Fruit fly (Drosophila melanogaster) whole organism, embryonic: ENCODE results near the gene Ufl1.

Source experiments
- Atf-2 ChIP-seq: fragments of 200-800 bp; sonication (Bioruptor generic); optimal IDR thresholded peaks from 2 replicates; lab custom pipeline; 2016; ENCODE audit warnings: missing biosample characterization, missing genetic modification characterization
- B-H1 ChIP-seq: fragments of 200-800 bp; sonication (Bioruptor generic); IDR thresholded peaks from 3 replicates; pipeline ENCODE4 v1.3.6; 2022; ENCODE audit warnings: missing biosample characterization, missing genetic modification characterization
- CG1024 ChIP-seq: fragments of 200-800 bp; sonication (Bioruptor generic); IDR thresholded peaks from 2 replicates; pipeline ENCODE4 v1.3.6; 2022; ENCODE audit warnings: missing biosample characterization, missing genetic modification characterization
- CG10267 ChIP-seq: fragments of 200-800 bp; sonication (Bioruptor generic); optimal IDR thresholded peaks from 2 replicates; lab custom pipeline; 2018; ENCODE audit warnings: missing biosample characterization, mild to moderate bottlenecking, missing genetic modification characterization, moderate library complexity
- CG10274 ChIP-seq: fragments of 200-800 bp; sonication (Bioruptor generic); optimal IDR thresholded peaks from 3 replicates; lab custom pipeline; 2017; ENCODE audit warnings: missing biosample characterization, mild to moderate bottlenecking, missing genetic modification characterization
- CG10565 ChIP-seq: fragments of 200-800 bp; sonication (Bioruptor generic); optimal IDR thresholded peaks from 3 replicates; lab custom pipeline; 2016; ENCODE audit warnings: missing biosample characterization, mild to moderate bottlenecking, missing genetic modification characterization
- CG11695 ChIP-seq: fragments of 200-800 bp; sonication (Bioruptor generic); IDR thresholded peaks from 3 replicates; pipeline ENCODE4 v1.3.6; 2022; ENCODE audit warnings: missing biosample characterization, missing genetic modification characterization
- CG13775 ChIP-seq: fragments of 200-800 bp; sonication (Bioruptor generic); optimal IDR thresholded peaks from 3 replicates; lab custom pipeline; 2017; ENCODE audit warnings: missing biosample characterization, mild to moderate bottlenecking, missing genetic modification characterization
- CG14667 ChIP-seq: fragments of 200-800 bp; sonication (Bioruptor generic); IDR thresholded peaks from 2 replicates; pipeline ENCODE4 v1.3.6; 2022; ENCODE audit warnings: missing biosample characterization, missing genetic modification characterization
- CG14965 ChIP-seq: fragments of 200-800 bp; sonication (Bioruptor generic); optimal IDR thresholded peaks from 2 replicates; lab custom pipeline; 2016; ENCODE audit warnings: missing biosample characterization, missing genetic modification characterization, borderline replicate concordance
- CG17359 ChIP-seq: fragments of 200-800 bp; sonication (Bioruptor generic); optimal IDR thresholded peaks from 3 replicates; lab custom pipeline; 2018; ENCODE audit warnings: missing biosample characterization, mild to moderate bottlenecking, missing genetic modification characterization, moderate library complexity
- CG18764 ChIP-seq: fragments of 200-800 bp; sonication (Bioruptor generic); optimal IDR thresholded peaks from 3 replicates; lab custom pipeline; 2016; ENCODE audit warnings: missing biosample characterization, missing genetic modification characterization
- CG2129 ChIP-seq: fragments of 200-800 bp; sonication (Bioruptor generic); IDR thresholded peaks from 2 replicates; pipeline ENCODE4 v1.3.6; 2022; ENCODE audit warnings: missing biosample characterization, missing genetic modification characterization; ENCODE audit not compliant: partially characterized antibody
- CG2678 ChIP-seq: fragments of 200-800 bp; sonication (Bioruptor generic); optimal IDR thresholded peaks from 3 replicates; lab custom pipeline; 2019; ENCODE audit warnings: missing biosample characterization, mild to moderate bottlenecking, missing genetic modification characterization, moderate library complexity
- CG2712 ChIP-seq: fragments of 200-800 bp; optimal IDR thresholded peaks from 3 replicates; lab custom pipeline; 2019; ENCODE audit warnings: missing biosample characterization, mild to moderate bottlenecking, missing genetic modification characterization, moderate library complexity
- CG4282 ChIP-seq: fragments of 200-800 bp; sonication (Bioruptor generic); optimal IDR thresholded peaks from 2 replicates; lab custom pipeline; 2016; ENCODE audit warnings: missing biosample characterization, missing genetic modification characterization
- CG6254 ChIP-seq: fragments of 200-800 bp; sonication (Bioruptor generic); optimal IDR thresholded peaks from 3 replicates; lab custom pipeline; 2017; ENCODE audit warnings: mild to moderate bottlenecking, missing biosample characterization, missing genetic modification reagents, missing genetic modification characterization
- CG6689 ChIP-seq: fragments of 200-800 bp; sonication (Bioruptor generic); IDR thresholded peaks from 2 replicates; pipeline ENCODE4 v1.3.6; 2022; ENCODE audit warnings: missing biosample characterization, missing genetic modification characterization
- CG6854 ChIP-seq: fragments of 200-800 bp; sonication (Bioruptor generic); optimal IDR thresholded peaks from 3 replicates; lab custom pipeline; 2017; ENCODE audit warnings: missing biosample characterization, mild to moderate bottlenecking, missing genetic modification characterization
- CG8089 ChIP-seq: fragments of 200-800 bp; sonication (Bioruptor generic); optimal IDR thresholded peaks from 3 replicates; lab custom pipeline; 2016; ENCODE audit warnings: missing biosample characterization, missing genetic modification characterization
- CG8281 ChIP-seq: fragments of 200-800 bp; sonication (Bioruptor generic); optimal IDR thresholded peaks from 2 replicates; lab custom pipeline; 2018; ENCODE audit warnings: missing biosample characterization, mild to moderate bottlenecking, missing genetic modification characterization, moderate library complexity
- CG9215 ChIP-seq: fragments of 200-800 bp; sonication (Bioruptor generic); IDR thresholded peaks from 2 replicates; pipeline ENCODE4 v1.3.6; 2022; ENCODE audit warnings: missing biosample characterization, missing genetic modification characterization
- D19A ChIP-seq: fragments of 200-800 bp; optimal IDR thresholded peaks from 3 replicates; lab custom pipeline; 2019; ENCODE audit warnings: missing biosample characterization, mild to moderate bottlenecking, missing genetic modification characterization, moderate library complexity
- H2.0 ChIP-seq: fragments of 200-800 bp; sonication (Bioruptor generic); IDR thresholded peaks from 2 replicates; pipeline ENCODE4 v1.3.6; 2022; ENCODE audit warnings: missing biosample characterization, missing genetic modification characterization
- HHEX ChIP-seq: fragments of 200-800 bp; sonication (Bioruptor generic); optimal IDR thresholded peaks from 3 replicates; lab custom pipeline; 2017; ENCODE audit warnings: missing biosample characterization, mild to moderate bottlenecking, missing genetic modification characterization, missing genetic modification reagents
- Hr39 ChIP-seq: fragments of >200 bp; optimal IDR thresholded peaks from 2 replicates; lab custom pipeline; 2017
- Lim3 ChIP-seq: fragments of 200-800 bp; sonication (Bioruptor generic); IDR thresholded peaks from 2 replicates; pipeline ENCODE4 v1.3.6; 2022; ENCODE audit warnings: missing biosample characterization, missing genetic modification characterization
- Meics ChIP-seq: fragments of 200-800 bp; sonication (Bioruptor generic); optimal IDR thresholded peaks from 2 replicates; lab custom pipeline; 2017; ENCODE audit warnings: missing biosample characterization, mild to moderate bottlenecking, missing genetic modification characterization
- Rx ChIP-seq: fragments of 200-800 bp; sonication (Bioruptor generic); IDR thresholded peaks from 2 replicates; pipeline ENCODE4 v1.3.6; 2022; ENCODE audit warnings: missing biosample characterization, missing genetic modification characterization
- Side ChIP-seq: fragments of 200-800 bp; sonication (Bioruptor generic); optimal IDR thresholded peaks from 2 replicates; lab custom pipeline; 2016; ENCODE audit warnings: missing biosample characterization, missing genetic modification characterization
- Six4 ChIP-seq: fragments of 200-800 bp; sonication (Bioruptor generic); optimal IDR thresholded peaks from 2 replicates; lab custom pipeline; 2016; ENCODE audit warnings: missing biosample characterization, missing genetic modification characterization
- Taf1 ChIP-seq: fragments of 200-800 bp; sonication (Bioruptor generic); IDR thresholded peaks from 2 replicates; pipeline ENCODE4 v1.3.6; 2022; ENCODE audit warnings: missing biosample characterization, missing genetic modification characterization
- Usf ChIP-seq: fragments of 200-800 bp; sonication (Bioruptor generic); optimal IDR thresholded peaks from 2 replicates; lab custom pipeline; 2017; ENCODE audit warnings: missing genotype, missing biosample characterization, missing genetic modification characterization
- Xbp1 ChIP-seq: fragments of 200-800 bp; sonication (Bioruptor generic); optimal IDR thresholded peaks from 3 replicates; lab custom pipeline; 2016; ENCODE audit warnings: missing biosample characterization, mild to moderate bottlenecking, missing genetic modification characterization
- bcd ChIP-seq: fragments of 200-800 bp; sonication (Bioruptor generic); optimal IDR thresholded peaks from 2 replicates; lab custom pipeline; 2017; ENCODE audit warnings: missing biosample characterization, mild to moderate bottlenecking, missing genetic modification characterization
- bowl ChIP-seq: fragments of 200-800 bp; sonication (Bioruptor generic); IDR thresholded peaks from 2 replicates; pipeline ENCODE4 v1.3.6; 2022; ENCODE audit warnings: missing biosample characterization, missing genetic modification characterization
- dmrt99B ChIP-seq: fragments of 200-800 bp; sonication (Bioruptor generic); optimal IDR thresholded peaks from 2 replicates; lab custom pipeline; 2018; ENCODE audit warnings: missing biosample characterization, mild to moderate bottlenecking, missing genetic modification characterization, moderate library complexity
- dpn ChIP-seq, 2 experiments: fragments of 200-800 bp; sonication (Bioruptor generic); optimal IDR thresholded peaks; 3 replicates each; lab custom pipeline; 2016; ENCODE audit warnings: missing biosample characterization in 2 of 2, missing genetic modification characterization in 2 of 2
- gt ChIP-seq: fragments of 200-800 bp; sonication (Bioruptor generic); IDR thresholded peaks from 2 replicates; pipeline ENCODE4 v1.3.6; 2022; ENCODE audit warnings: missing biosample characterization, missing genetic modification characterization
- ind ChIP-seq: fragments of 200-800 bp; sonication (Bioruptor generic); optimal IDR thresholded peaks from 3 replicates; lab custom pipeline; 2016; ENCODE audit warnings: missing biosample characterization, missing genetic modification characterization
- luna ChIP-seq: fragments of 200-800 bp; sonication (Bioruptor generic); optimal IDR thresholded peaks from 2 replicates; lab custom pipeline; 2016; ENCODE audit warnings: missing biosample characterization, missing genetic modification characterization
- mirr ChIP-seq: fragments of 200-800 bp; sonication (Bioruptor generic); optimal IDR thresholded peaks from 3 replicates; lab custom pipeline; 2018; ENCODE audit warnings: missing biosample characterization, mild to moderate bottlenecking, missing genetic modification characterization
- nerfin-1 ChIP-seq: fragments of 200-800 bp; sonication (Bioruptor generic); optimal IDR thresholded peaks from 3 replicates; lab custom pipeline; 2019; ENCODE audit warnings: missing biosample characterization, mild to moderate bottlenecking, missing genetic modification characterization, moderate library complexity
- nerfin-2 ChIP-seq: fragments of 200-800 bp; sonication (Bioruptor generic); IDR thresholded peaks from 2 replicates; pipeline ENCODE4 v1.3.6; 2022; ENCODE audit warnings: missing biosample characterization, missing genetic modification characterization; ENCODE audit not compliant: partially characterized antibody
- nom ChIP-seq: fragments of 200-800 bp; sonication (Bioruptor generic); optimal IDR thresholded peaks from 2 replicates; lab custom pipeline; 2017; ENCODE audit warnings: missing biosample characterization, missing genetic modification characterization, mild to moderate bottlenecking, moderate library complexity, missing genetic modification reagents
- pan ChIP-seq, 4 experiments: fragments of >200 bp in 3 of 4; fragments of 200-800 bp in 1 of 4; sonication (Bioruptor generic) in 1 of 4; optimal IDR thresholded peaks in 3 of 4; IDR thresholded peaks in 1 of 4; 2 replicates each; pipeline versions ENCODE4 v1.3.6 to Lab custom; 2017 to 2022; ENCODE audit warnings: missing biosample characterization in 2 of 4, missing genetic modification characterization in 2 of 4, mixed read lengths in 1 of 4
- phol ChIP-seq: fragments of 200-800 bp; sonication (Bioruptor generic); optimal IDR thresholded peaks from 3 replicates; lab custom pipeline; 2018; ENCODE audit warnings: missing biosample characterization, mild to moderate bottlenecking, missing genetic modification characterization, moderate library complexity
- wek ChIP-seq: fragments of 200-800 bp; sonication (Bioruptor generic); optimal IDR thresholded peaks from 3 replicates; lab custom pipeline; 2018; ENCODE audit warnings: missing biosample characterization, mild to moderate bottlenecking, missing genetic modification characterization, moderate library complexity

Gene Ufl1

dm6 chr3R:7086377-7087200, 12.3 kb upstream of the Ufl1 start, which contains the start of gene alphaTub84B (continued):
- peak; percentile 50 for TF ChIP-seq CG14965 (GFP tag; lab: Kevin White, UChicago)
- TF ChIP-seq D19A (tag; lab: Kevin White, UChicago) = peak; percentile 13
- peak; percentile 89 for TF ChIP-seq nom (GFP tag; lab: Kevin White, UChicago)
- peak; percentile 65 for TF ChIP-seq Side (GFP tag; lab: Kevin White, UChicago)
- no peak for TF ChIP-seq CG14667 (GFP tag; lab: Robert Waterston, UW)
- 0 out of 2 replicates have a peak, but pooled peaks have one; percentile 23 for TF ChIP-seq H2.0 (GFP tag; lab: Robert Waterston, UW)
- TF ChIP-seq CG6854 (GFP tag; lab: Kevin White, UChicago) = peak; percentile 56
- TF ChIP-seq Hr39 (lab: Kevin White, UChicago) = no peak
- TF ChIP-seq HHEX (GFP tag; lab: Kevin White, UChicago) = peak; percentile 74
- TF ChIP-seq CG10267 (tag; lab: Kevin White, UChicago) = peak; percentile 50
- peak; percentile 81 for TF ChIP-seq CG4282
- TF ChIP-seq CG10565 (GFP tag; lab: Kevin White, UChicago) = no peak
- TF ChIP-seq CG13775 (GFP tag; lab: Kevin White, UChicago) = peak; percentile 57
- TF ChIP-seq Six4 (GFP tag; lab: Kevin White, UChicago) = peak; percentile 6
- TF ChIP-seq CG2712 = peak; percentile 56
- TF ChIP-seq Usf (GFP tag; lab: Kevin White, UChicago) = no peak
- TF ChIP-seq CG17359 (tag; lab: Kevin White, UChicago) = peak; percentile 70
- TF ChIP-seq dpn (GFP tag; optimal IDR thresholded peaks at IDR 0.05; lab: Kevin White, UChicago) = peak; percentile 57 to 81
- TF ChIP-seq bcd = peak; percentile 42
- TF ChIP-seq mirr (GFP tag; lab: Kevin White, UChicago) = peak; percentile 81
- TF ChIP-seq wek (GFP tag; lab: Kevin White, UChicago) = peak; percentile 70
- peak; percentile 39 for TF ChIP-seq Rx (GFP tag; lab: Robert Waterston, UW)
- peak; percentile 55 for TF ChIP-seq Meics (GFP tag; lab: Kevin White, UChicago)
- peak; percentile 88 for TF ChIP-seq phol (tag; lab: Kevin White, UChicago)
- TF ChIP-seq CG11695 (GFP tag; lab: Robert Waterston, UW) = no peak
- peak; percentile 5 for TF ChIP-seq CG10274
- TF ChIP-seq ind (GFP tag; lab: Kevin White, UChicago) = peak; percentile 18
- TF ChIP-seq gt (GFP tag; lab: Robert Waterston, UW) = no peak
- TF ChIP-seq Xbp1 (GFP tag; lab: Kevin White, UChicago) = peak; percentile 52
- no peak for TF ChIP-seq CG2129 (GFP tag; lab: Robert Waterston, UW)
- TF ChIP-seq bowl = peak; percentile 74; the same call in 1 of the 2 replicates
- TF ChIP-seq CG9215 (GFP tag; lab: Robert Waterston, UW) = peak; percentile 32; the same call in 1 of the 2 replicates
- peak; percentile 10 for TF ChIP-seq CG18764
- TF ChIP-seq CG2678 = peak; percentile 64
- TF ChIP-seq nerfin-2 (GFP tag; lab: Robert Waterston, UW) = peak; percentile 62; the same call in 1 of the 2 replicates
- TF ChIP-seq Lim3 (GFP tag; lab: Robert Waterston, UW) = no peak
- TF ChIP-seq Atf-2 (GFP tag; lab: Kevin White, UChicago) = peak; percentile 75
- TF ChIP-seq B-H1 (GFP tag; lab: Robert Waterston, UW) = no peak; the same call in 2 of the 3 replicates
- peak; percentile 90 for TF ChIP-seq nerfin-1
- no peak for TF ChIP-seq CG8281 (tag; lab: Kevin White, UChicago)
- no peak for TF ChIP-seq Taf1 (GFP tag; lab: Robert Waterston, UW)
- no peak for TF ChIP-seq CG6689 (GFP tag; lab: Robert Waterston, UW)
- peak; percentile 72 for TF ChIP-seq CG8089
- TF ChIP-seq pan (optimal IDR thresholded peaks at IDR 0.05; lab: Kevin White, UChicago) = no peak
- peak in 1 of 2 experiments; percentile 59 for TF ChIP-seq pan (GFP tag; optimal IDR thresholded peaks at IDR 0.05 in 1 of 2, IDR thresholded peaks at IDR 0.05 in 1 of 2)
- TF ChIP-seq CG1024 (GFP tag; lab: Robert Waterston, UW) = no peak; the same call in 1 of the 2 replicates
- TF ChIP-seq luna (GFP tag; lab: Kevin White, UChicago) = peak; percentile 58
- TF ChIP-seq dmrt99B = peak; percentile 63
- TF ChIP-seq CG6254 (GFP tag; lab: Kevin White, UChicago) = no peak
